Fruit fly (Drosophila melanogaster) whole organism, embryonic: Measurements from ENCODE around the gene Pex3.

Experiments used
- C15 ChIP-seq: fragments of 200-800 bp; sonication (Bioruptor generic); IDR thresholded peaks from 3 replicates; pipeline ENCODE4 v1.3.6; 2022; ENCODE audit warnings: missing biosample characterization, missing genetic modification characterization
- CG10274 ChIP-seq: fragments of 200-800 bp; sonication (Bioruptor generic); optimal IDR thresholded peaks from 3 replicates; lab custom pipeline; 2017; ENCODE audit warnings: missing biosample characterization, mild to moderate bottlenecking, missing genetic modification characterization
- CG10654 ChIP-seq: fragments of 200-800 bp; sonication (Bioruptor generic); optimal IDR thresholded peaks from 2 replicates; lab custom pipeline; 2016; ENCODE audit warnings: missing biosample characterization, missing genetic modification characterization
- CG11723 ChIP-seq: fragments of 200-800 bp; sonication (Bioruptor generic); optimal IDR thresholded peaks from 2 replicates; lab custom pipeline; 2017; ENCODE audit warnings: missing biosample characterization, mild to moderate bottlenecking, missing genetic modification characterization
- CG12155 ChIP-seq: fragments of 200-800 bp; sonication (Bioruptor generic); optimal IDR thresholded peaks from 3 replicates; lab custom pipeline; 2016; ENCODE audit warnings: missing biosample characterization, missing genetic modification characterization
- CG12219 ChIP-seq: fragments of 200-800 bp; sonication (Bioruptor generic); optimal IDR thresholded peaks from 3 replicates; lab custom pipeline; 2018; ENCODE audit warnings: missing biosample characterization, mild to moderate bottlenecking, missing genetic modification characterization
- CG12391 ChIP-seq: fragments of 200-800 bp; sonication (Bioruptor generic); optimal IDR thresholded peaks from 3 replicates; lab custom pipeline; 2018; ENCODE audit warnings: missing biosample characterization, mild to moderate bottlenecking, missing genetic modification characterization, moderate library complexity
- CG15696 ChIP-seq: fragments of 200-800 bp; sonication (Bioruptor generic); optimal IDR thresholded peaks from 2 replicates; lab custom pipeline; 2019; ENCODE audit warnings: missing biosample characterization, mild to moderate bottlenecking, missing genetic modification characterization, moderate library complexity
- CG17361 ChIP-seq: fragments of 200-800 bp; sonication (Bioruptor generic); IDR thresholded peaks from 3 replicates; pipeline ENCODE4 v1.3.6; 2022; ENCODE audit warnings: missing biosample characterization, missing genetic modification characterization
- CG17829 ChIP-seq: fragments of 200-800 bp; optimal IDR thresholded peaks from 2 replicates; lab custom pipeline; 2019; ENCODE audit warnings: missing biosample characterization, mild to moderate bottlenecking, missing genetic modification characterization, moderate library complexity
- CG2120 ChIP-seq: fragments of 200-800 bp; sonication (Bioruptor generic); optimal IDR thresholded peaks from 3 replicates; lab custom pipeline; 2016; ENCODE audit warnings: missing biosample characterization, missing genetic modification characterization
- CG3726 ChIP-seq: fragments of 200-800 bp; sonication (Bioruptor generic); IDR thresholded peaks from 3 replicates; pipeline ENCODE4, ENCODE4 v1.3.6; 2022; ENCODE audit warnings: missing biosample characterization, missing genetic modification characterization
- CG4328 ChIP-seq: fragments of 200-800 bp; sonication (Bioruptor generic); optimal IDR thresholded peaks from 3 replicates; lab custom pipeline; 2017; ENCODE audit warnings: missing biosample characterization, missing genetic modification reagents, missing genetic modification characterization
- CG4854 ChIP-seq: fragments of 200-800 bp; sonication (Bioruptor generic); optimal IDR thresholded peaks from 2 replicates; lab custom pipeline; 2016; ENCODE audit warnings: missing biosample characterization, missing genetic modification characterization, inconsistent platforms
- CG7987 ChIP-seq: fragments of 200-800 bp; sonication (Bioruptor generic); optimal IDR thresholded peaks from 2 replicates; lab custom pipeline; 2018; ENCODE audit warnings: missing biosample characterization, mild to moderate bottlenecking, missing genetic modification characterization, moderate library complexity
- D19B ChIP-seq: fragments of 200-800 bp; sonication (Bioruptor generic); optimal IDR thresholded peaks from 2 replicates; lab custom pipeline; 2017; ENCODE audit warnings: missing biosample characterization, mild to moderate bottlenecking, missing genetic modification characterization
- Dad ChIP-seq: fragments of 200-800 bp; sonication (Bioruptor generic); optimal IDR thresholded peaks from 3 replicates; lab custom pipeline; 2016; ENCODE audit warnings: missing biosample characterization, missing genetic modification characterization
- Fer1 ChIP-seq: fragments of 200-800 bp; sonication (Bioruptor generic); optimal IDR thresholded peaks from 2 replicates; lab custom pipeline; 2017; ENCODE audit warnings: missing biosample characterization, mild to moderate bottlenecking, missing genetic modification characterization
- HLHmδ ChIP-seq: fragments of 200-800 bp; sonication (Bioruptor generic); optimal IDR thresholded peaks from 2 replicates; lab custom pipeline; 2018; ENCODE audit warnings: missing biosample characterization, mild to moderate bottlenecking, missing genetic modification characterization, moderate library complexity
- Hr78 ChIP-seq, 2 experiments: fragments of 200-800 bp in 1 of 2; fragments of >200 bp in 1 of 2; sonication (Bioruptor generic) in 1 of 2; optimal IDR thresholded peaks; 2 replicates each; lab custom pipeline; 2017 to 2019; ENCODE audit warnings: missing biosample characterization in 2 of 2, missing genetic modification characterization in 2 of 2, mild to moderate bottlenecking in 1 of 2, moderate library complexity in 1 of 2
- MBD-R2 ChIP-seq: fragments of 200-800 bp; sonication (Bioruptor generic); IDR thresholded peaks from 2 replicates; pipeline ENCODE4 v1.3.6; 2022; ENCODE audit warnings: missing biosample characterization, missing genetic modification characterization
- MESR4 ChIP-seq: fragments of 200-800 bp; sonication (Bioruptor generic); optimal IDR thresholded peaks from 2 replicates; lab custom pipeline; 2018; ENCODE audit warnings: missing biosample characterization, mild to moderate bottlenecking, missing genetic modification characterization, moderate library complexity
- amos ChIP-seq: fragments of 200-800 bp; sonication (Bioruptor generic); IDR thresholded peaks from 2 replicates; pipeline ENCODE4 v1.3.6; 2022; ENCODE audit warnings: missing biosample characterization, missing genetic modification characterization; ENCODE audit not compliant: partially characterized antibody
- ash1 ChIP-seq: fragments of 200-800 bp; sonication (Bioruptor generic); optimal IDR thresholded peaks from 2 replicates; lab custom pipeline; 2018; ENCODE audit warnings: missing biosample characterization, mild to moderate bottlenecking, missing genetic modification characterization
- cad ChIP-seq: fragments of >200 bp; optimal IDR thresholded peaks from 2 replicates; lab custom pipeline; 2017; ENCODE audit warnings: missing biosample characterization, missing genetic modification characterization
- caup ChIP-seq: fragments of 200-800 bp; sonication (Bioruptor generic); optimal IDR thresholded peaks from 3 replicates; lab custom pipeline; 2017; ENCODE audit warnings: missing biosample characterization, mild to moderate bottlenecking, missing genetic modification characterization, moderate library complexity; ENCODE audit not compliant: severe bottlenecking
- crc ChIP-seq: fragments of 200-800 bp; sonication (Bioruptor generic); optimal IDR thresholded peaks from 2 replicates; lab custom pipeline; 2016; ENCODE audit warnings: missing biosample characterization, missing genetic modification characterization
- disco-r ChIP-seq: fragments of 200-800 bp; sonication (Bioruptor generic); optimal IDR thresholded peaks from 2 replicates; lab custom pipeline; 2016; ENCODE audit warnings: missing biosample characterization, missing genetic modification characterization
- dmrt11E ChIP-seq: fragments of 200-800 bp; sonication (Bioruptor generic); optimal IDR thresholded peaks from 3 replicates; lab custom pipeline; 2018; ENCODE audit warnings: missing biosample characterization, mild to moderate bottlenecking, missing genetic modification characterization, moderate library complexity
- klu ChIP-seq: fragments of 200-800 bp; sonication (Bioruptor generic); IDR thresholded peaks from 2 replicates; pipeline ENCODE4 v1.3.6; 2022; ENCODE audit warnings: missing biosample characterization, missing genetic modification characterization
- lola ChIP-seq, 3 experiments: fragments of >200 bp in 2 of 3; fragments of 200-800 bp in 1 of 3; sonication (Bioruptor generic) in 1 of 3; optimal IDR thresholded peaks; 2 replicates each; lab custom pipeline; 2017 to 2019; ENCODE audit warnings: missing biosample characterization in 3 of 3, missing genetic modification characterization in 3 of 3, mild to moderate bottlenecking in 1 of 3, moderate library complexity in 1 of 3
- pb ChIP-seq: fragments of 200-800 bp; sonication (Bioruptor generic); optimal IDR thresholded peaks from 3 replicates; lab custom pipeline; 2016; ENCODE audit warnings: missing biosample characterization, missing genetic modification characterization
- sens ChIP-seq: fragments of 200-800 bp; sonication (Bioruptor generic); peaks from one replicate; lab custom pipeline; 2016; ENCODE audit warnings: missing biosample characterization, missing genetic modification characterization
- stwl ChIP-seq: fragments of 200-800 bp; sonication (Bioruptor generic); optimal IDR thresholded peaks from 3 replicates; lab custom pipeline; 2018; ENCODE audit warnings: missing biosample characterization, mild to moderate bottlenecking, missing genetic modification characterization, moderate library complexity
- z ChIP-seq: fragments of 200-800 bp; sonication (Bioruptor generic); IDR thresholded peaks from 3 replicates; pipeline ENCODE4 v1.3.6; 2022; ENCODE audit warnings: missing biosample characterization, missing genetic modification characterization

Pex3 gene

DNA sequence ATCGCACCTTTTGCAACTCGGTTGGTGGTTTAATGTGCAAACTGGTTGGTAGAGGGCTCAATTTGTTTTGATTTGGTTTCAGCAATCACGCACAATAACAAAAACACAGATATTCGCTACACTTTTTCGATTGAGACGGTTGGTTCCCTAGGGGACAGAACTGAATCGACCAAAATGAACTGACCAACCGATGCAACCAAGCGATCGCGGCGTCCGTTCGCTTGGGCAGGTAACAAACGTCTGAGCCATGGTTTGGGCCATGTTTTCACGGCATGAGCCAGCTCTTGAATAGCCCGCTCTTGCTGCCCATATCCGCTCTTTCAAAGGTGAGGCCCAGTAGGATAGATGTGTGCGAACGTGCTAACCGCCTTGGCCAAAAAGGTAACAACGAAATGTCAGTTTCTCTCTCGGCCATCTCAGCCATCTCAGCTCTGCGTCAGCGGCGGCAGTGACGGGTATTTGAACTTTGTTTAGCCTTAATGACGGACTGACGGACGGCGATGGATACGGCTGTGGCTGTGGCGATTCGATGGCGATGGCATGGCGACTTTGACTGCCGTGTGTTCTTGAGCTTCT lies 19.0 kb upstream of the Pex3 start, which contains the start of gene CG16959 (continued):
- TF ChIP-seq CG11723 (GFP tag; lab: Kevin White, UChicago) (no peak), amos (GFP tag; lab: Robert Waterston, UW) (peak; percentile 30; the same call in 1 of the 2 replicates), ash1 (GFP tag; lab: Kevin White, UChicago) (no peak), CG15696 (tag; lab: Kevin White, UChicago) (no peak), CG12391 (tag; lab: Kevin White, UChicago) (no peak), CG12219 (GFP tag; lab: Kevin White, UChicago) (no peak), stwl (tag; lab: Kevin White, UChicago) (no peak), pb (GFP tag; lab: Kevin White, UChicago) (peak; percentile 11), z (GFP tag; lab: Robert Waterston, UW) (0 out of 3 replicates have a peak, but pooled peaks have one; percentile 17), Dad (no peak), CG10274 (GFP tag; lab: Kevin White, UChicago) (peak; percentile 14), CG7987 (GFP tag; lab: Kevin White, UChicago) (no peak), MESR4 (no peak), crc (GFP tag; lab: Kevin White, UChicago) (no peak), lola (GFP tag; optimal IDR thresholded peaks at IDR 0.05; lab: Kevin White, UChicago) (no peak), CG4328 (GFP tag; lab: Kevin White, UChicago) (no peak), CG12155 (GFP tag; lab: Kevin White, UChicago) (no peak), disco-r (GFP tag; lab: Kevin White, UChicago) (no peak), MBD-R2 (GFP tag; lab: Robert Waterston, UW) (no peak), CG17829 (tag; lab: Kevin White, UChicago) (no peak), Fer1 (GFP tag; lab: Kevin White, UChicago) (no peak), klu (GFP tag; lab: Robert Waterston, UW) (no peak)

DNA sequence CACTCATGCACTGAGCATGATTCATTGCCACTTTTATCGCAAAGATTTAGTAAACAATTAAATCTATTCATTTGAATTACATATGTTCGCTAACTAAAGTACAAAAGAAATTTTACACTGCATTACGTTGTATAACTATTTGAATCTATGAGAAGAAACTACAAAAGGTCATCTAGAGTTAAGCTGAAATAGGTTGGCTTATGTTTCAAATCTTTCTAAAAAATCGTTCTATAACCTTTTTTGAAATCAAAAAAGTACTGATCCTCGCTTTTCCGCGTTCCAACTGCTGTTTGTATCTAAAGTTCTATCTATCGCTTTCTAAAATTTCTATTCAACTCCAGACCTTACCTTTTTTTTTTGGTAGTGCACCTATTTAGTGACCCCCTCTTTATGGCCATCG lies 18.4 kb upstream of the Pex3 start:
- TF ChIP-seq sens (GFP tag; lab: Kevin White, UChicago): peak; percentile 82
- no peak; the same call in 2 of the 3 replicates for TF ChIP-seq CG17361
- peak in 1 of 3 experiments; percentile 24 for TF ChIP-seq lola (GFP tag; optimal IDR thresholded peaks at IDR 0.05; lab: Kevin White, UChicago)
- peak in 1 of 2 experiments; percentile 0 for TF ChIP-seq Hr78 (GFP tag; optimal IDR thresholded peaks at IDR 0.05; lab: Kevin White, UChicago)
- no peak for TF ChIP-seq CG2120 (GFP tag; lab: Kevin White, UChicago)
- no peak for TF ChIP-seq caup
- no peak for TF ChIP-seq CG4854 (GFP tag; lab: Kevin White, UChicago)
- TF ChIP-seq CG10654 (GFP tag; lab: Kevin White, UChicago): no peak
- peak; percentile 2 for TF ChIP-seq dmrt11E (tag; lab: Kevin White, UChicago)
- TF ChIP-seq, all 482 proteins: peak for 4

- no peak for TF ChIP-seq C15 (GFP tag; lab: Robert Waterston, UW)
- TF ChIP-seq disco-r (GFP tag; lab: Kevin White, UChicago): no peak
- no peak for TF ChIP-seq CG3726 (GFP tag; lab: Robert Waterston, UW)
- no peak for TF ChIP-seq cad (GFP tag; lab: Kevin White, UChicago)
- no peak for TF ChIP-seq CG12219 (GFP tag; lab: Kevin White, UChicago)
- TF ChIP-seq z (GFP tag; lab: Robert Waterston, UW): no peak
- no peak for TF ChIP-seq HLHmδ
- no peak for TF ChIP-seq D19B (GFP tag; lab: Kevin White, UChicago)
- TF ChIP-seq, all 482 proteins: peak for 0
These were observed 12.9 kb upstream of the Pex3 start, which contains the start of gene CG13457 for dm6 chr3L:15131278-15131677. Gene CG13457, minus strand, starts transcription at chr3L:15131378.
